Worm (Caenorhabditis elegans) whole organism, mixed stage, embryonic: ENCODE measurements around the gene C52E2.5.

Experiments
- unc-39 ChIP-seq: fragments of 150-350 bp; optimal IDR thresholded peaks from 2 replicates; lab custom pipeline; 2014; ENCODE audit warnings: missing biosample characterization, missing genetic modification characterization
- unc-62 ChIP-seq: fragments of 150-350 bp; optimal IDR thresholded peaks from 2 replicates; lab custom pipeline; 2014; ENCODE audit warnings: missing biosample characterization, missing genetic modification reagents, missing genetic modification characterization

DNA sequence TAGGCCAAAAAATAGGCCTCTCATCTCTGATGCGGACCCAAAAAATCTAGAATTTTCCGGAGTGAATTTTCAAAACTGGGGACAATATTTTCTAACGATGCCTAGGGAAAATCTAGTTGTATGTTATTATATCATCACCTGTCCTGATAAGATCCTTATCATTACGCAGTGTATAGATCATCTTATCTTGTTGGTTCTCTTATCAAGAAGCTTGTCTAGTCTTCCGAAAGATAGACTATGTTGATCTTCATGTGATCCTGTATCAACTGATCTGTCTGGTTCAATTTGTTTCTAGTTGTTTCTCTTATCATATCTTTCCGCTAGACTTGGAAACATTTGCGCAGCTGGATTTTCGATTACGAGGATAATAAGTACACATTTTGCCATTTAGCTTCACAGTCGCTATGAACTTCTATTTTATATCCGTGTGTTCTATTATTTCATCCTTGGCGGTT, 8.1 kb upstream of the C52E2.5 start, which contains the start of gene C52E2.3:
- TF ChIP-seq unc-39: no peak
- TF ChIP-seq unc-62 (GFP tag; lab: Kevin White, UChicago): no peak
